4 worm cellular contexts compared by ENCODE assay signal in the genomic region with DNA sequence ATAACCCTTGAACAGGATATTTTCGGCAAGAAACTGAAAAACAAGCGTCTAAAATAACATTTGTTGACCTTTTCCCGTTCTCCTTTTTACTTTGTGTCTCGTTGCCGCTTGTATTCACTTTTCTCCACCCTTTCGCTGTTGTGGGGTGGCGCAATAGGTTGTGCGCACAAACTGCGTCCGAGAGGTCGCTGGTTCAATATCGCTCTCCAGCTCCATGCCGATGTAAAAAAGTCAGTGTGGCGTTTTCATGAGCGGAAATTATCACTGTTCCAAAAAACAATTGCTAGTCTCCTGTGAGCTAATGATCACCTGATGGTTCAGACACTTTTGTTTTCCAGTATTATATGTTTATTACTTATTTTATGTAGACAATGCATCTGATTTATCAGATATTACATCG.
TF ChIP-seq lines count a peak whose summit lies in the region.

No protein-coding gene starts in this region.

TF ChIP-seq in whole organism, L2 larva, 48 proteins besides CTCF, POLR2A, EP300 and RAD21 (continues in another document):
- TF ChIP-seq fos-1 (tag; optimal IDR thresholded peaks at IDR 0.05; lab: Kevin White, UChicago), result peak; percentile 88
- peak in 1 of 2 experiments; percentile 17 for TF ChIP-seq mdl-1 (tag; optimal IDR thresholded peaks at IDR 0.05; lab: Kevin White, UChicago)
- TF ChIP-seq ztf-4 (tag; optimal IDR thresholded peaks at IDR 0.05; lab: Kevin White, UChicago), result no peak
- peak; percentile 57 for TF ChIP-seq unc-55 (GFP tag; optimal IDR thresholded peaks at IDR 0.05; lab: Kevin White, UChicago)
- peak; percentile 45 for TF ChIP-seq Y55F3AM.14 (GFP tag; optimal IDR thresholded peaks at IDR 0.05; lab: Kevin White, UChicago)
- TF ChIP-seq lin-11 (tag; optimal IDR thresholded peaks at IDR 0.05; lab: Kevin White, UChicago), result peak; percentile 79
- no peak for TF ChIP-seq alr-1 (tag; optimal IDR thresholded peaks at IDR 0.05; lab: Kevin White, UChicago)
- no peak for TF ChIP-seq ztf-1 (GFP tag; conservative IDR thresholded peaks at IDR 0.05; lab: Robert Waterston, UW)
- TF ChIP-seq nhr-6 (tag; optimal IDR thresholded peaks at IDR 0.05; lab: Kevin White, UChicago), result no peak
- peak; percentile 60 for TF ChIP-seq F13H6.1 (tag; optimal IDR thresholded peaks at IDR 0.05; lab: Kevin White, UChicago)
- TF ChIP-seq ceh-82 (tag; optimal IDR thresholded peaks at IDR 0.05; lab: Kevin White, UChicago), result no peak
- TF ChIP-seq nhr-21 (tag; optimal IDR thresholded peaks at IDR 0.05; lab: Kevin White, UChicago), result peak; percentile 63
- TF ChIP-seq zag-1 (tag; optimal IDR thresholded peaks at IDR 0.05; lab: Kevin White, UChicago), result peak; percentile 25
- peak; percentile 55 for TF ChIP-seq crh-2 (tag; optimal IDR thresholded peaks at IDR 0.05; lab: Kevin White, UChicago)
- no peak for TF ChIP-seq elt-3 (tag; optimal IDR thresholded peaks at IDR 0.05; lab: Kevin White, UChicago)
- TF ChIP-seq skn-1 (tag; optimal IDR thresholded peaks at IDR 0.05; lab: Kevin White, UChicago), result no peak
- TF ChIP-seq C34F6.9 (tag; optimal IDR thresholded peaks at IDR 0.05; lab: Kevin White, UChicago), result peak; percentile 81
- no peak for TF ChIP-seq nhr-10 (tag; optimal IDR thresholded peaks at IDR 0.05; lab: Kevin White, UChicago)
- peak; percentile 63 to 70 for TF ChIP-seq lsy-2 (tag; optimal IDR thresholded peaks at IDR 0.05; lab: Kevin White, UChicago)
- peak; percentile 66 for TF ChIP-seq lin-13 (GFP tag; optimal IDR thresholded peaks at IDR 0.05; lab: Kevin White, UChicago)
- peak; percentile 40 for TF ChIP-seq sem-4 (tag; optimal IDR thresholded peaks at IDR 0.05; lab: Kevin White, UChicago)

TF ChIP-seq in whole organism, L4 larva, 104 proteins besides CTCF, POLR2A, EP300 and RAD21 (continues in another document):
- TF ChIP-seq lir-3 (tag; optimal IDR thresholded peaks at IDR 0.05; lab: Kevin White, UChicago), result peak; percentile 61
- peak; percentile 58 for TF ChIP-seq nhr-77 (tag; optimal IDR thresholded peaks at IDR 0.05; lab: Kevin White, UChicago)
- TF ChIP-seq zag-1 (tag; optimal IDR thresholded peaks at IDR 0.05; lab: Kevin White, UChicago), result no peak
- TF ChIP-seq cey-2 (tag; optimal IDR thresholded peaks at IDR 0.05; lab: Kevin White, UChicago; ENCODE audit: borderline replicate concordance, insufficient read depth), result no peak
- TF ChIP-seq nhr-41 (GFP tag; IDR thresholded peaks at IDR 0.05; lab: Robert Waterston, UW), result peak; percentile 91
- peak; percentile 71 for TF ChIP-seq tra-1 (GFP tag; IDR thresholded peaks at IDR 0.05; lab: Robert Waterston, UW)
- no peak for TF ChIP-seq pqm-1 (tag; optimal IDR thresholded peaks at IDR 0.05; lab: Kevin White, UChicago)
- no peak for TF ChIP-seq ZK546.5 (tag; optimal IDR thresholded peaks at IDR 0.05; lab: Kevin White, UChicago)
- TF ChIP-seq Y48G9A.11 (GFP tag; IDR thresholded peaks at IDR 0.05; lab: Robert Waterston, UW), result peak; percentile 53; the same call in 1 of the 2 replicates
- TF ChIP-seq nhr-11 (tag; optimal IDR thresholded peaks at IDR 0.05; lab: Kevin White, UChicago), result peak; percentile 10
- TF ChIP-seq mdt-29 (GFP tag; IDR thresholded peaks at IDR 0.05; lab: Robert Waterston, UW), result peak; percentile 61
- no peak for TF ChIP-seq nhr-102 (tag; optimal IDR thresholded peaks at IDR 0.05; lab: Kevin White, UChicago)
- no peak for TF ChIP-seq snpc-4 (tag; optimal IDR thresholded peaks at IDR 0.05; lab: Kevin White, UChicago)
- peak in 1 of 2 experiments; percentile 74 for TF ChIP-seq lsy-2 (tag; optimal IDR thresholded peaks at IDR 0.05; lab: Kevin White, UChicago)
- no peak for TF ChIP-seq skn-1 (tag; optimal IDR thresholded peaks at IDR 0.05; lab: Kevin White, UChicago)
- peak; percentile 77 for TF ChIP-seq Y5F2A.4 (GFP tag; optimal IDR thresholded peaks at IDR 0.05; lab: Kevin White, UChicago)
- peak; percentile 78 for TF ChIP-seq ZK337.2 (GFP tag; IDR thresholded peaks at IDR 0.05; lab: Robert Waterston, UW)
- TF ChIP-seq F37D6.2 (tag; optimal IDR thresholded peaks at IDR 0.05; lab: Kevin White, UChicago), result peak; percentile 50
- peak; percentile 75 for TF ChIP-seq mxl-3 (GFP tag; optimal IDR thresholded peaks at IDR 0.05; lab: Kevin White, UChicago)
- peak; percentile 46 for TF ChIP-seq ztf-7 (tag; optimal IDR thresholded peaks at IDR 0.05; lab: Kevin White, UChicago)
- TF ChIP-seq F44E2.7 (GFP tag; IDR thresholded peaks at IDR 0.05; lab: Robert Waterston, UW), result no peak
- peak; percentile 78 to 89 for TF ChIP-seq daf-16 (GFP tag; optimal IDR thresholded peaks at IDR 0.05; lab: Kevin White, UChicago)
- no peak for TF ChIP-seq daf-16 (tag; optimal IDR thresholded peaks at IDR 0.05; lab: Kevin White, UChicago)

TF ChIP-seq in whole organism, late embryonic, 69 proteins besides CTCF, POLR2A, EP300 and RAD21 (continues in another document):
- TF ChIP-seq pat-9 (tag; optimal IDR thresholded peaks at IDR 0.05; lab: Kevin White, UChicago), result peak; percentile 88
- TF ChIP-seq T23F11.4 (GFP tag; optimal IDR thresholded peaks at IDR 0.05; lab: Kevin White, UChicago), result peak; percentile 85
- TF ChIP-seq ahr-1 (tag; optimal IDR thresholded peaks at IDR 0.05; lab: Kevin White, UChicago), result peak; percentile 81
- TF ChIP-seq che-1 (tag; optimal IDR thresholded peaks at IDR 0.05; lab: Kevin White, UChicago), result peak; percentile 87
- no peak for TF ChIP-seq pag-3 (tag; optimal IDR thresholded peaks at IDR 0.05; lab: Kevin White, UChicago; ENCODE audit: borderline replicate concordance)
- TF ChIP-seq zip-5 (tag; optimal IDR thresholded peaks at IDR 0.05; lab: Kevin White, UChicago), result peak; percentile 62
- TF ChIP-seq C38D4.7 (GFP tag; optimal IDR thresholded peaks at IDR 0.05; lab: Kevin White, UChicago), result peak; percentile 86
- TF ChIP-seq ceh-31 (tag; optimal IDR thresholded peaks at IDR 0.05; lab: Kevin White, UChicago), result peak; percentile 77
- no peak for TF ChIP-seq nhr-11 (tag; optimal IDR thresholded peaks at IDR 0.05; lab: Kevin White, UChicago)
- peak; percentile 67 for TF ChIP-seq unc-3 (GFP tag; conservative IDR thresholded peaks at IDR 0.05; lab: Robert Waterston, UW)
- TF ChIP-seq unc-3 (tag; optimal IDR thresholded peaks at IDR 0.05; lab: Kevin White, UChicago), result peak; percentile 85
- TF ChIP-seq unc-55 (GFP tag; optimal IDR thresholded peaks at IDR 0.05; lab: Kevin White, UChicago), result no peak
- TF ChIP-seq hlh-15 (tag; optimal IDR thresholded peaks at IDR 0.05; lab: Kevin White, UChicago), result peak; percentile 86
- peak; percentile 75 for TF ChIP-seq lim-6 (tag; optimal IDR thresholded peaks at IDR 0.05; lab: Kevin White, UChicago)
- TF ChIP-seq ama-1 (optimal IDR thresholded peaks at IDR 0.05; lab: Kevin White, UChicago), result no peak
- peak; percentile 91 for TF ChIP-seq unc-86 (tag; optimal IDR thresholded peaks at IDR 0.05; lab: Kevin White, UChicago)
- peak; percentile 95 for TF ChIP-seq elt-2 (tag; optimal IDR thresholded peaks at IDR 0.05; lab: Kevin White, UChicago)
- peak; percentile 73 for TF ChIP-seq pqm-1 (tag; optimal IDR thresholded peaks at IDR 0.05; lab: Kevin White, UChicago)
- peak; percentile 94 for TF ChIP-seq ceh-34 (tag; optimal IDR thresholded peaks at IDR 0.05; lab: Kevin White, UChicago)
- peak; percentile 59 for TF ChIP-seq tbx-7 (tag; optimal IDR thresholded peaks at IDR 0.05; lab: Kevin White, UChicago)
- peak; percentile 84 for TF ChIP-seq ceh-18 (tag; optimal IDR thresholded peaks at IDR 0.05; lab: Kevin White, UChicago)
- peak; percentile 63 for TF ChIP-seq ref-2 (tag; optimal IDR thresholded peaks at IDR 0.05; lab: Kevin White, UChicago)
- TF ChIP-seq mec-3 (tag; optimal IDR thresholded peaks at IDR 0.05; lab: Kevin White, UChicago; ENCODE audit: borderline replicate concordance), result no peak
- TF ChIP-seq tbx-2 (tag; optimal IDR thresholded peaks at IDR 0.05; lab: Kevin White, UChicago), result peak; percentile 93

TF ChIP-seq in whole organism, mixed stage, embryonic, 35 proteins besides CTCF, POLR2A, EP300 and RAD21 (continues in another document):
- TF ChIP-seq cnd-1 (tag; optimal IDR thresholded peaks at IDR 0.05; lab: Kevin White, UChicago) (peak; percentile 96), snpc-4 (tag; optimal IDR thresholded peaks at IDR 0.05; lab: Kevin White, UChicago) (no peak), hlh-1 (tag; optimal IDR thresholded peaks at IDR 0.05; lab: Kevin White, UChicago) (peak; percentile 62), M03D4.4 (tag; optimal IDR thresholded peaks at IDR 0.05; lab: Kevin White, UChicago) (peak; percentile 96), ham-2 (GFP tag; optimal IDR thresholded peaks at IDR 0.05; lab: Kevin White, UChicago) (peak; percentile 94), unc-39 (tag; optimal IDR thresholded peaks at IDR 0.05; lab: Kevin White, UChicago) (peak; percentile 66), ceh-39 (tag; optimal IDR thresholded peaks at IDR 0.05; lab: Kevin White, UChicago) (peak; percentile 31), drap-1 (GFP tag; optimal IDR thresholded peaks at IDR 0.05; lab: Kevin White, UChicago) (peak; percentile 95), ceh-83 (GFP tag; optimal IDR thresholded peaks at IDR 0.05; lab: Kevin White, UChicago) (peak; percentile 53), nhr-12 (tag; optimal IDR thresholded peaks at IDR 0.05; lab: Kevin White, UChicago) (no peak), ztf-11 (tag; optimal IDR thresholded peaks at IDR 0.05; lab: Kevin White, UChicago) (peak; percentile 42), bed-3 (GFP tag; optimal IDR thresholded peaks at IDR 0.05; lab: Kevin White, UChicago) (peak; percentile 77), unc-62 (GFP tag; optimal IDR thresholded peaks at IDR 0.05; lab: Kevin White, UChicago) (peak; percentile 50), blmp-1 (tag; optimal IDR thresholded peaks at IDR 0.05; lab: Kevin White, UChicago) (no peak), nhr-2 (tag; optimal IDR thresholded peaks at IDR 0.05; lab: Kevin White, UChicago) (no peak), lin-32 (GFP tag; optimal IDR thresholded peaks at IDR 0.05; lab: Kevin White, UChicago) (peak; percentile 93), sptf-1 (tag; optimal IDR thresholded peaks at IDR 0.05; lab: Kevin White, UChicago) (peak; percentile 96), lin-13 (tag; optimal IDR thresholded peaks at IDR 0.05; lab: Kevin White, UChicago) (peak; percentile 34), elt-1 (tag; optimal IDR thresholded peaks at IDR 0.05; lab: Kevin White, UChicago; ENCODE audit: borderline replicate concordance, insufficient read depth) (peak; percentile 28), nhr-28 (tag; optimal IDR thresholded peaks at IDR 0.05; lab: Kevin White, UChicago) (peak; percentile 50), nhr-76 (tag; optimal IDR thresholded peaks at IDR 0.05; lab: Kevin White, UChicago) (no peak), lsy-2 (tag; optimal IDR thresholded peaks at IDR 0.05; lab: Kevin White, UChicago) (peak; percentile 17), tbx-8 (GFP tag; optimal IDR thresholded peaks at IDR 0.05; lab: Kevin White, UChicago) (peak; percentile 70), elt-3 (tag; optimal IDR thresholded peaks at IDR 0.05; lab: Kevin White, UChicago) (peak; percentile 45), zip-8 (tag; optimal IDR thresholded peaks at IDR 0.05; lab: Kevin White, UChicago) (peak; percentile 29), pha-4 (tag; optimal IDR thresholded peaks at IDR 0.05; lab: Kevin White, UChicago) (peak; percentile 69), nhr-237 (tag; optimal IDR thresholded peaks at IDR 0.05; lab: Kevin White, UChicago) (peak; percentile 21), flh-1 (GFP tag; optimal IDR thresholded peaks at IDR 0.05; lab: Kevin White, UChicago) (peak; percentile 84)
